Fruit fly (Drosophila melanogaster) whole organism, embryonic: Measurements from ENCODE around the gene Bruce.

ENCODE experiments used
- ATbp ChIP-seq: fragments of 200-800 bp; sonication (Bioruptor generic); optimal IDR thresholded peaks from 2 replicates; lab custom pipeline; 2017; ENCODE audit warnings: missing biosample characterization, mild to moderate bottlenecking, missing genetic modification characterization, missing genetic modification reagents
- BEAF-32 ChIP-seq: fragments of 200-800 bp; sonication (Bioruptor generic); optimal IDR thresholded peaks from 3 replicates; lab custom pipeline; 2017; ENCODE audit warnings: missing biosample characterization, missing genetic modification characterization, mild to moderate bottlenecking, moderate library complexity, missing genetic modification reagents
- Bgb ChIP-seq: fragments of 200-800 bp; sonication (Bioruptor generic); IDR thresholded peaks from 2 replicates; pipeline ENCODE4 v1.3.6; 2022; ENCODE audit warnings: missing biosample characterization, missing genetic modification characterization; ENCODE audit not compliant: partially characterized antibody
- CG10147 ChIP-seq: fragments of 200-800 bp; sonication (Bioruptor generic); optimal IDR thresholded peaks from 2 replicates; lab custom pipeline; 2019; ENCODE audit warnings: missing biosample characterization, mild to moderate bottlenecking, missing genetic modification characterization, moderate library complexity
- CG10543 ChIP-seq: fragments of 200-800 bp; sonication (Bioruptor generic); optimal IDR thresholded peaks from 3 replicates; lab custom pipeline; 2017; ENCODE audit warnings: missing biosample characterization, mild to moderate bottlenecking, missing genetic modification characterization, moderate library complexity
- CG10654 ChIP-seq: fragments of 200-800 bp; sonication (Bioruptor generic); optimal IDR thresholded peaks from 2 replicates; lab custom pipeline; 2016; ENCODE audit warnings: missing biosample characterization, missing genetic modification characterization
- CG11456 ChIP-seq: fragments of 200-800 bp; sonication (Bioruptor generic); IDR thresholded peaks from 3 replicates; pipeline ENCODE4 v1.3.6; 2022; ENCODE audit warnings: missing biosample characterization, missing genetic modification characterization
- CG11504 ChIP-seq: fragments of 200-800 bp; sonication (Bioruptor generic); optimal IDR thresholded peaks from 3 replicates; lab custom pipeline; 2019; ENCODE audit warnings: missing biosample characterization, mild to moderate bottlenecking, missing genetic modification characterization, moderate library complexity
- CG12391 ChIP-seq: fragments of 200-800 bp; sonication (Bioruptor generic); optimal IDR thresholded peaks from 3 replicates; lab custom pipeline; 2018; ENCODE audit warnings: missing biosample characterization, mild to moderate bottlenecking, missing genetic modification characterization, moderate library complexity
- CG13424 ChIP-seq: fragments of 200-800 bp; sonication (Bioruptor generic); optimal IDR thresholded peaks from 2 replicates; lab custom pipeline; 2019; ENCODE audit warnings: missing biosample characterization, mild to moderate bottlenecking, missing genetic modification characterization, moderate library complexity
- CG13894 ChIP-seq: fragments of 200-800 bp; sonication (Bioruptor generic); optimal IDR thresholded peaks from 3 replicates; lab custom pipeline; 2018; ENCODE audit warnings: missing biosample characterization, mild to moderate bottlenecking, missing genetic modification characterization, moderate library complexity
- CG18262 ChIP-seq: fragments of 200-800 bp; optimal IDR thresholded peaks from 3 replicates; lab custom pipeline; 2019; ENCODE audit warnings: missing biosample characterization, mild to moderate bottlenecking, missing genetic modification characterization, moderate library complexity
- CG31441 ChIP-seq: fragments of 200-800 bp; sonication (Bioruptor generic); IDR thresholded peaks from 2 replicates; pipeline ENCODE4 v1.3.6; 2022; ENCODE audit warnings: missing biosample characterization, missing genetic modification characterization
- CG3847 ChIP-seq: fragments of 200-800 bp; sonication (Bioruptor generic); IDR thresholded peaks from 2 replicates; pipeline ENCODE4 v1.3.6; 2022; ENCODE audit warnings: missing biosample characterization, missing genetic modification characterization
- CG4360 ChIP-seq: fragments of 200-800 bp; sonication (Bioruptor generic); IDR thresholded peaks from 2 replicates; pipeline ENCODE4 v1.3.6; 2022; ENCODE audit warnings: missing biosample characterization, missing genetic modification characterization
- CG4617 ChIP-seq: fragments of 200-800 bp; sonication (Bioruptor generic); optimal IDR thresholded peaks from 3 replicates; lab custom pipeline; 2016; ENCODE audit warnings: missing biosample characterization, missing genetic modification characterization, borderline replicate concordance
- CG8388 ChIP-seq: fragments of 200-800 bp; sonication (Bioruptor generic); optimal IDR thresholded peaks from 2 replicates; lab custom pipeline; 2019; ENCODE audit warnings: missing biosample characterization, mild to moderate bottlenecking, missing genetic modification characterization, moderate library complexity
- CG8924 ChIP-seq: fragments of 200-800 bp; optimal IDR thresholded peaks from 3 replicates; lab custom pipeline; 2019; ENCODE audit warnings: missing biosample characterization, mild to moderate bottlenecking, missing genetic modification characterization, moderate library complexity
- CG9797 ChIP-seq: fragments of 200-800 bp; sonication (Bioruptor generic); optimal IDR thresholded peaks from 3 replicates; lab custom pipeline; 2018; ENCODE audit warnings: missing biosample characterization, mild to moderate bottlenecking, missing genetic modification characterization
- CG9817 ChIP-seq: fragments of 200-800 bp; sonication (Bioruptor generic); optimal IDR thresholded peaks from 2 replicates; lab custom pipeline; 2018; ENCODE audit warnings: missing biosample characterization, mild to moderate bottlenecking, missing genetic modification characterization, moderate library complexity
- Chrac-16 ChIP-seq: fragments of 200-800 bp; sonication (Bioruptor generic); optimal IDR thresholded peaks from 3 replicates; lab custom pipeline; 2016; ENCODE audit warnings: missing biosample characterization, missing genetic modification characterization
- Dfd ChIP-seq, 2 experiments: fragments of >200 bp; optimal IDR thresholded peaks; 2 replicates each; lab custom pipeline; 2017; ENCODE audit warnings: missing biosample characterization in 2 of 2, missing genetic modification characterization in 2 of 2
- HLHmδ ChIP-seq: fragments of 200-800 bp; sonication (Bioruptor generic); optimal IDR thresholded peaks from 2 replicates; lab custom pipeline; 2018; ENCODE audit warnings: missing biosample characterization, mild to moderate bottlenecking, missing genetic modification characterization, moderate library complexity
- Jarid2 ChIP-seq: fragments of 200-800 bp; sonication (Bioruptor generic); optimal IDR thresholded peaks from 3 replicates; lab custom pipeline; 2017; ENCODE audit warnings: mild to moderate bottlenecking, missing biosample characterization, missing genetic modification reagents, missing genetic modification characterization
- Kr ChIP-seq: fragments of 200-800 bp; sonication (Bioruptor generic); optimal IDR thresholded peaks from 2 replicates; lab custom pipeline; 2017; ENCODE audit warnings: missing biosample characterization, mild to moderate bottlenecking, missing genetic modification characterization
- Mad ChIP-seq: fragments of 200-800 bp; sonication (Bioruptor generic); optimal IDR thresholded peaks from 2 replicates; lab custom pipeline; 2016; ENCODE audit warnings: missing biosample characterization, missing genetic modification characterization
- NC2α ChIP-seq: fragments of 200-800 bp; sonication (Bioruptor generic); optimal IDR thresholded peaks from 2 replicates; lab custom pipeline; 2016; ENCODE audit warnings: missing biosample characterization, missing genetic modification characterization
- NfI ChIP-seq: fragments of 200-800 bp; sonication (Bioruptor generic); optimal IDR thresholded peaks from 3 replicates; lab custom pipeline; 2018; ENCODE audit warnings: missing biosample characterization, mild to moderate bottlenecking, missing genetic modification characterization, moderate library complexity
- PHDP ChIP-seq: fragments of 200-800 bp; sonication (Bioruptor generic); optimal IDR thresholded peaks from 3 replicates; lab custom pipeline; 2018; ENCODE audit warnings: missing biosample characterization, mild to moderate bottlenecking, missing genetic modification characterization, moderate library complexity
- Rfx ChIP-seq: fragments of 200-800 bp; sonication (Bioruptor generic); IDR thresholded peaks from 2 replicates; pipeline ENCODE4 v1.3.6; 2022; ENCODE audit warnings: missing biosample characterization, missing genetic modification characterization
- Usf ChIP-seq: fragments of 200-800 bp; sonication (Bioruptor generic); optimal IDR thresholded peaks from 2 replicates; lab custom pipeline; 2017; ENCODE audit warnings: missing genotype, missing biosample characterization, missing genetic modification characterization
- ac ChIP-seq: fragments of 200-800 bp; sonication (Bioruptor generic); optimal IDR thresholded peaks from 3 replicates; lab custom pipeline; 2017; ENCODE audit warnings: missing biosample characterization, mild to moderate bottlenecking, missing genetic modification characterization
- al ChIP-seq: fragments of 200-800 bp; sonication (Bioruptor generic); IDR thresholded peaks from 2 replicates; pipeline ENCODE4 v1.3.6; 2022; ENCODE audit warnings: missing biosample characterization, missing genetic modification characterization
- ap ChIP-seq: fragments of 200-800 bp; sonication (Bioruptor generic); IDR thresholded peaks from 2 replicates; pipeline ENCODE4 v1.3.6; 2022; ENCODE audit warnings: missing biosample characterization, missing genetic modification characterization
- bcd ChIP-seq: fragments of 200-800 bp; sonication (Bioruptor generic); optimal IDR thresholded peaks from 2 replicates; lab custom pipeline; 2017; ENCODE audit warnings: missing biosample characterization, mild to moderate bottlenecking, missing genetic modification characterization
- br ChIP-seq: fragments of >200 bp; optimal IDR thresholded peaks from 2 replicates; lab custom pipeline; 2017
- bsh ChIP-seq, 2 experiments: fragments of 200-800 bp; sonication (Bioruptor generic); optimal IDR thresholded peaks; 2 replicates each; lab custom pipeline; 2017 to 2018; ENCODE audit warnings: mild to moderate bottlenecking in 2 of 2, missing biosample characterization in 2 of 2, missing genetic modification characterization in 2 of 2, moderate library complexity in 1 of 2
- btn ChIP-seq: fragments of 200-800 bp; sonication (Bioruptor generic); optimal IDR thresholded peaks from 2 replicates; lab custom pipeline; 2016; ENCODE audit warnings: missing biosample characterization, missing genetic modification characterization
- chn ChIP-seq: fragments of 200-800 bp; sonication (Bioruptor generic); optimal IDR thresholded peaks from 2 replicates; lab custom pipeline; 2016; ENCODE audit warnings: missing biosample characterization, missing genetic modification characterization
- corto ChIP-seq: fragments of 200-800 bp; sonication (Bioruptor generic); optimal IDR thresholded peaks from 2 replicates; lab custom pipeline; 2016; ENCODE audit warnings: missing biosample characterization, mild to moderate bottlenecking, missing genetic modification characterization, moderate library complexity
- crp ChIP-seq, 2 experiments: fragments of 200-800 bp; sonication (Bioruptor generic); optimal IDR thresholded peaks; 2 replicates in 1 of 2; 3 replicates in 1 of 2; lab custom pipeline; 2017; ENCODE audit warnings: missing biosample characterization in 2 of 2, missing genetic modification characterization in 2 of 2, mild to moderate bottlenecking in 1 of 2, moderate library complexity in 1 of 2
- gro ChIP-seq: fragments of 200-800 bp; sonication (Bioruptor generic); optimal IDR thresholded peaks from 2 replicates; lab custom pipeline; 2016; ENCODE audit warnings: missing biosample characterization, missing genetic modification characterization
- hkb ChIP-seq, 2 experiments: fragments of 200-800 bp in 1 of 2; fragments of >200 bp in 1 of 2; sonication (Bioruptor generic) in 1 of 2; IDR thresholded peaks in 1 of 2; optimal IDR thresholded peaks in 1 of 2; 2 replicates each; pipeline versions ENCODE4 v1.3.6 to Lab custom; 2017 to 2022; ENCODE audit warnings: missing biosample characterization in 1 of 2, missing genetic modification characterization in 1 of 2
- inv ChIP-seq: fragments of 200-800 bp; sonication (Bioruptor generic); IDR thresholded peaks from 2 replicates; pipeline ENCODE4 v1.3.6; 2022; ENCODE audit warnings: missing biosample characterization, missing genetic modification characterization; ENCODE audit not compliant: partially characterized antibody
- lov ChIP-seq, 2 experiments: fragments of 200-800 bp in 1 of 2; fragments of >200 bp in 1 of 2; sonication (Bioruptor generic) in 1 of 2; IDR thresholded peaks in 1 of 2; optimal IDR thresholded peaks in 1 of 2; 2 replicates in 1 of 2; 3 replicates in 1 of 2; pipeline versions ENCODE4 v1.3.6 to Lab custom; 2017 to 2022; ENCODE audit warnings: missing biosample characterization in 1 of 2, missing genetic modification characterization in 1 of 2
- nerfin-1 ChIP-seq: fragments of 200-800 bp; sonication (Bioruptor generic); optimal IDR thresholded peaks from 3 replicates; lab custom pipeline; 2019; ENCODE audit warnings: missing biosample characterization, mild to moderate bottlenecking, missing genetic modification characterization, moderate library complexity
- oc ChIP-seq: fragments of 200-800 bp; sonication (Bioruptor generic); optimal IDR thresholded peaks from 2 replicates; lab custom pipeline; 2018; ENCODE audit warnings: missing biosample characterization, mild to moderate bottlenecking, missing genetic modification characterization, moderate library complexity
- sug ChIP-seq: fragments of 200-800 bp; optimal IDR thresholded peaks from 2 replicates; lab custom pipeline; 2019; ENCODE audit warnings: missing biosample characterization, mild to moderate bottlenecking, missing genetic modification characterization, moderate library complexity
- zen ChIP-seq: fragments of 200-800 bp; sonication (Bioruptor generic); optimal IDR thresholded peaks from 3 replicates; lab custom pipeline; 2018; ENCODE audit warnings: missing biosample characterization, mild to moderate bottlenecking, missing genetic modification characterization, moderate library complexity

Bruce gene

DNA sequence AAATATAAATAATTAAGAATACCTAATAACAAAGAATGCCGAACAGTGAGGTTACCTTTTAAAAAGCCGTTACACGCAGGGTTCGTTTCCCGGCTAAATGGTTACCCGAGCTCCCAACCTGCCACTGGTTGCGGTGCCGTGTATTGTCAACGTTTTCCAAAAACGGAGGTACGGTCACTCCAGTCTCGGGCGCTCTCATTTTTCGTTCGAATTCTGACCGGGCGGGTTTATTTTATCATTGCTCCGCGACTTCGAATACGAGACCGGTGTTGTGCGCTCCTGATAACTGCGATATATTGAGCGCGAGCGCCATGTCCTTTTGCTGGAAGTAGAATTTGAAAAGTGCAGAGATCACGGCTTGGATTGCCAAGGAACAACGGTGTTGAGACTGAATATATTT, 18.8 kb upstream of the Bruce start, which contains the start of gene jumu (continued):
- TF ChIP-seq CG11456 (GFP tag; lab: Robert Waterston, UW): no peak
- no peak for TF ChIP-seq ap (GFP tag; lab: Robert Waterston, UW)
- peak; percentile 41 for TF ChIP-seq CG13894
- no peak for TF ChIP-seq Usf (GFP tag; lab: Kevin White, UChicago)
- TF ChIP-seq CG10543 (GFP tag; lab: Kevin White, UChicago): no peak
- TF ChIP-seq nerfin-1 (tag; lab: Kevin White, UChicago): no peak
- TF ChIP-seq CG8388 (GFP tag; lab: Kevin White, UChicago): no peak
- TF ChIP-seq CG8924 (tag; lab: Kevin White, UChicago): peak; percentile 22
- no peak for TF ChIP-seq bsh (GFP tag; optimal IDR thresholded peaks at IDR 0.05; lab: Kevin White, UChicago)
- TF ChIP-seq lov (optimal IDR thresholded peaks at IDR 0.05; lab: Kevin White, UChicago): no peak
- TF ChIP-seq lov (GFP tag; IDR thresholded peaks at IDR 0.05; lab: Robert Waterston, UW): no peak
- TF ChIP-seq CG11504: peak; percentile 75
- TF ChIP-seq CG4360 (GFP tag; lab: Robert Waterston, UW): no peak
- no peak for TF ChIP-seq oc (tag; lab: Kevin White, UChicago)
- no peak for TF ChIP-seq CG18262 (tag; lab: Kevin White, UChicago)
- TF ChIP-seq Rfx (GFP tag; lab: Robert Waterston, UW): no peak
- no peak for TF ChIP-seq Kr (GFP tag; lab: Kevin White, UChicago)
- TF ChIP-seq CG9797 (GFP tag; lab: Kevin White, UChicago): peak; percentile 100
- no peak for TF ChIP-seq al
- no peak for TF ChIP-seq btn (GFP tag; lab: Kevin White, UChicago)
- no peak for TF ChIP-seq NC2α (GFP tag; lab: Kevin White, UChicago)
- peak; percentile 18 for TF ChIP-seq hkb (optimal IDR thresholded peaks at IDR 0.05; lab: Kevin White, UChicago)
- TF ChIP-seq hkb (GFP tag; IDR thresholded peaks at IDR 0.05; lab: Robert Waterston, UW): no peak
- no peak for TF ChIP-seq HLHmδ (GFP tag; lab: Kevin White, UChicago)
- TF ChIP-seq CG3847: no peak
- no peak for TF ChIP-seq Bgb
- no peak for TF ChIP-seq Chrac-16
- no peak for TF ChIP-seq crp (GFP tag; optimal IDR thresholded peaks at IDR 0.05; lab: Kevin White, UChicago)
- peak; percentile 34 for TF ChIP-seq gro
- no peak for TF ChIP-seq PHDP (tag; lab: Kevin White, UChicago)
- peak; percentile 78 for TF ChIP-seq Jarid2 (GFP tag; lab: Kevin White, UChicago)
- no peak for TF ChIP-seq inv (GFP tag; lab: Robert Waterston, UW)
- no peak for TF ChIP-seq br (lab: Kevin White, UChicago)
- TF ChIP-seq sug: peak; percentile 41
- no peak for TF ChIP-seq CG31441 (GFP tag; lab: Robert Waterston, UW)
- no peak for TF ChIP-seq Dfd (GFP tag; optimal IDR thresholded peaks at IDR 0.05; lab: Kevin White, UChicago)
- peak; percentile 35 for TF ChIP-seq zen (tag; lab: Kevin White, UChicago)
- TF ChIP-seq BEAF-32 (GFP tag; lab: Kevin White, UChicago): peak; percentile 58
- no peak for TF ChIP-seq CG9817 (tag; lab: Kevin White, UChicago)
- peak; percentile 29 for TF ChIP-seq CG12391
- TF ChIP-seq ac: no peak
- peak; percentile 46 for TF ChIP-seq Mad (GFP tag; lab: Kevin White, UChicago)
- peak; percentile 19 for TF ChIP-seq CG10147 (GFP tag; lab: Kevin White, UChicago)
- no peak for TF ChIP-seq NfI
- TF ChIP-seq chn (GFP tag; lab: Kevin White, UChicago): no peak
- TF ChIP-seq CG13424 (tag; lab: Kevin White, UChicago): peak; percentile 16
- TF ChIP-seq ATbp: no peak
- TF ChIP-seq corto (GFP tag; lab: Kevin White, UChicago): no peak
- TF ChIP-seq bcd: peak; percentile 20
- TF ChIP-seq CG10654 (GFP tag; lab: Kevin White, UChicago): no peak
- TF ChIP-seq CG4617: no peak
